Worm (Caenorhabditis elegans): ENCODE data around the gene gldi-9.

- TF ChIP-seq ets-7 (tag; optimal IDR thresholded peaks at IDR 0.05) = no peak
- TF ChIP-seq ama-1 (optimal IDR thresholded peaks at IDR 0.05) = no peak
- no peak for TF ChIP-seq flt-1 (GFP tag; IDR thresholded peaks at IDR 0.05)
- no peak for TF ChIP-seq hmg-4 (GFP tag; optimal IDR thresholded peaks at IDR 0.05)
These were observed 14.6 kb upstream of the gldi-9 start for ce11 chrIII:2770752-2771151.
